Fruit fly (Drosophila melanogaster): ENCODE data around the gene rdx.

Gene rdx

DNA sequence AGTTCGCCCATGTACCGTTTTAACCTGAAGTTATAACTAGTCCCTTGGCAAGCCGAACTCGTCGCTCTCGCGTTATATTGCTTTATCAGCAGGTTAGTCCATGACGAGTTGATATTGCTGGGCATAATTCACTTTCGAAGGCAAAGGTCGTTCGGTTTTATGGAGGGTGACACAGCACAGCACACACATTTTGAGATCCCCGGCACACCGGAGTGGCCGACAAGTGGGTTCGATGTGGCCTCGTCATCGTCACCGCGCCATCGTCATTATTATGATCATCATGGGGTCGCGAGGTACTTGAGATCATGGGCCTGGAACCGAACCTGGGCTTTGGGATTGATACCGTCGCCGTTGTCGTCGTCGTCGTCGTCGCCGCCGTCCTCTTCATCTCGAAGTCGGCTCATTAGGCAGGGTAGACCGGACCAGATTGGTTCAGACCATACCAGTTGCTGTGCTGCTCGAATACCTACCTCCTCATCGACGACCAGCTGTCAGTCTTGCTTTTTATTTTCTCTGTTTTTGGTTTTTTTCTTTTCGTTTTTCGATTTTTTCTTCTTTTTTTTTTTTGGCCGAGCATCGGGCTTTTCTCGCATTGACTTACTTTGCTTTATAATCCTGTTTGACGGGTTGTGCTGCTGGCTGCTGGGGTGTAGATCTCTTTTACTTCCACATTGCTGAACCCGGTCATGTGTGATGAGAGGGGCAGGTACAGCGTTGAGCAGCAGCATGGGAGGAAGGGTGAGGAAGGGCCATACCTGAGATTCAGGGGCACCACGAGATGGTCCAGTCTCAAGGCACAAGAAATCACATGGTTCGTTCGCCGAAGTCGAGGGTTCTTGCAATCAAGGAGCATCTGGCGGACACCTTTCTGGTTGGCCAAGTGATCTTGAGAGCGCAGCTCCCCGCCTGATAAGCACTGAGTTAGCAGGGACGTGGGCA, 29.5 kb upstream of the rdx start (continued):
- TF ChIP-seq CG10959 (GFP tag; IDR thresholded peaks at IDR 0.05) (no peak), CG33213 (GFP tag; optimal IDR thresholded peaks at IDR 0.05) (no peak), BtbVII (GFP tag; optimal IDR thresholded peaks at IDR 0.05) (no peak), al (GFP tag; IDR thresholded peaks at IDR 0.05) (no peak), CG17186 (GFP tag; optimal IDR thresholded peaks at IDR 0.05) (no peak), tx (GFP tag; optimal IDR thresholded peaks at IDR 0.05) (no peak), emc (GFP tag; optimal IDR thresholded peaks at IDR 0.05) (no peak), ab (GFP tag; optimal IDR thresholded peaks at IDR 0.05) (no peak), p53 (GFP tag; optimal IDR thresholded peaks at IDR 0.05) (no peak), CG4820 (GFP tag; optimal IDR thresholded peaks at IDR 0.05) (no peak), pho (GFP tag; optimal IDR thresholded peaks at IDR 0.05) (no peak), CG16779 (GFP tag; IDR thresholded peaks at IDR 0.05) (no peak), CoRest (tag; optimal IDR thresholded peaks at IDR 0.05) (no peak), cwo (GFP tag; optimal IDR thresholded peaks at IDR 0.05) (no peak), sqz (GFP tag; optimal IDR thresholded peaks at IDR 0.05) (peak; percentile 77), CG18011 (GFP tag; optimal IDR thresholded peaks at IDR 0.05) (no peak), CG10543 (GFP tag; optimal IDR thresholded peaks at IDR 0.05) (peak; percentile 41), bsh (GFP tag; optimal IDR thresholded peaks at IDR 0.05) (peak in 1 of 2 experiments; percentile 99), Elba2 (GFP tag; optimal IDR thresholded peaks at IDR 0.05) (no peak), Ets65A (GFP tag) (no peak), NC2β (GFP tag; optimal IDR thresholded peaks at IDR 0.05) (no peak), Opbp (GFP tag; IDR thresholded peaks at IDR 0.05; ENCODE audit: partially characterized antibody) (no peak), Fer3 (tag; optimal IDR thresholded peaks at IDR 0.05) (no peak), CG12071 (GFP tag; optimal IDR thresholded peaks at IDR 0.05) (no peak), Sox100B (GFP tag; optimal IDR thresholded peaks at IDR 0.05) (no peak), gem (tag; optimal IDR thresholded peaks at IDR 0.05) (peak; percentile 12), corto (GFP tag; optimal IDR thresholded peaks at IDR 0.05) (peak; percentile 86), CG4854 (GFP tag; optimal IDR thresholded peaks at IDR 0.05) (no peak), Max (GFP tag; optimal IDR thresholded peaks at IDR 0.05) (no peak), CG6689 (GFP tag; IDR thresholded peaks at IDR 0.05) (no peak), ac (GFP tag; optimal IDR thresholded peaks at IDR 0.05) (no peak), CG5953 (GFP tag; IDR thresholded peaks at IDR 0.05) (no peak), CG7372 (GFP tag; IDR thresholded peaks at IDR 0.05) (no peak), NfI (GFP tag; optimal IDR thresholded peaks at IDR 0.05) (no peak), wdn (GFP tag; IDR thresholded peaks at IDR 0.05) (no peak), odd (GFP tag; optimal IDR thresholded peaks at IDR 0.05) (no peak), CG9797 (GFP tag; optimal IDR thresholded peaks at IDR 0.05) (no peak), abd-A (tag; optimal IDR thresholded peaks at IDR 0.05) (peak; percentile 15), CG8281 (tag; optimal IDR thresholded peaks at IDR 0.05) (no peak), twi (tag; optimal IDR thresholded peaks at IDR 0.05) (peak; percentile 17), CG13296 (GFP tag; optimal IDR thresholded peaks at IDR 0.05) (no peak), peb (GFP tag; IDR thresholded peaks at IDR 0.05) (no peak), CG8089 (GFP tag; optimal IDR thresholded peaks at IDR 0.05) (no peak), Deaf1 (tag; optimal IDR thresholded peaks at IDR 0.05) (peak; percentile 19), ATbp (GFP tag; optimal IDR thresholded peaks at IDR 0.05) (no peak), Eip74EF (GFP tag; optimal IDR thresholded peaks at IDR 0.05) (no peak), gro (GFP tag; optimal IDR thresholded peaks at IDR 0.05) (no peak), sd (tag; optimal IDR thresholded peaks at IDR 0.05) (peak; percentile 44), CG1603 (tag; optimal IDR thresholded peaks at IDR 0.05) (no peak)

Data from whole organism, embryonic.